Fruit fly (Drosophila melanogaster) whole organism, prepupa: ENCODE results near the gene CG32032.

Experiments used
- Blimp-1 ChIP-seq: fragments of 200-800 bp; sonication (Bioruptor generic); optimal IDR thresholded peaks from 3 replicates; lab custom pipeline; 2017; ENCODE audit warnings: missing biosample characterization, missing genetic modification characterization, mild to moderate bottlenecking, moderate library complexity, missing genetic modification reagents
- CG6854 ChIP-seq: fragments of 200-800 bp; sonication (Bioruptor generic); optimal IDR thresholded peaks from 2 replicates; lab custom pipeline; 2017; ENCODE audit warnings: missing biosample characterization, mild to moderate bottlenecking, missing genetic modification characterization
- CG8319 ChIP-seq: fragments of 200-800 bp; sonication (Bioruptor generic); optimal IDR thresholded peaks from 3 replicates; lab custom pipeline; 2016; ENCODE audit warnings: missing biosample characterization, missing genetic modification characterization
- Ets21C ChIP-seq: fragments of 200-800 bp; sonication (Bioruptor generic); optimal IDR thresholded peaks from 3 replicates; lab custom pipeline; 2016; ENCODE audit warnings: missing biosample characterization, missing genetic modification characterization
- Gug ChIP-seq: fragments of 200-800 bp; sonication (Bioruptor generic); IDR thresholded peaks from 2 replicates; pipeline ENCODE4 v1.3.6; 2022; ENCODE audit warnings: missing biosample characterization, missing genetic modification characterization
- Hr38 ChIP-seq: sonication (Bioruptor generic); optimal IDR thresholded peaks from 2 replicates; lab custom pipeline; 2016; ENCODE audit warnings: missing biosample characterization, missing genetic modification characterization
- Hr4 ChIP-seq: fragments of 200-800 bp; sonication (Bioruptor generic); optimal IDR thresholded peaks from 3 replicates; lab custom pipeline; 2016; ENCODE audit warnings: missing biosample characterization, missing genetic modification characterization
- pdm3 ChIP-seq: fragments of 200-800 bp; sonication (Bioruptor generic); optimal IDR thresholded peaks from 3 replicates; lab custom pipeline; 2016; ENCODE audit warnings: missing biosample characterization, missing genetic modification characterization
- salr ChIP-seq, 2 experiments: fragments of 200-800 bp; sonication (Bioruptor generic); optimal IDR thresholded peaks; 3 replicates each; lab custom pipeline; 2016 to 2018; ENCODE audit warnings: missing biosample characterization in 2 of 2, missing genetic modification characterization in 2 of 2, mild to moderate bottlenecking in 1 of 2
- vri ChIP-seq: fragments of 200-800 bp; sonication (Bioruptor generic); optimal IDR thresholded peaks from 3 replicates; lab custom pipeline; 2016; ENCODE audit warnings: missing biosample characterization, mild to moderate bottlenecking, missing genetic modification characterization

DNA sequence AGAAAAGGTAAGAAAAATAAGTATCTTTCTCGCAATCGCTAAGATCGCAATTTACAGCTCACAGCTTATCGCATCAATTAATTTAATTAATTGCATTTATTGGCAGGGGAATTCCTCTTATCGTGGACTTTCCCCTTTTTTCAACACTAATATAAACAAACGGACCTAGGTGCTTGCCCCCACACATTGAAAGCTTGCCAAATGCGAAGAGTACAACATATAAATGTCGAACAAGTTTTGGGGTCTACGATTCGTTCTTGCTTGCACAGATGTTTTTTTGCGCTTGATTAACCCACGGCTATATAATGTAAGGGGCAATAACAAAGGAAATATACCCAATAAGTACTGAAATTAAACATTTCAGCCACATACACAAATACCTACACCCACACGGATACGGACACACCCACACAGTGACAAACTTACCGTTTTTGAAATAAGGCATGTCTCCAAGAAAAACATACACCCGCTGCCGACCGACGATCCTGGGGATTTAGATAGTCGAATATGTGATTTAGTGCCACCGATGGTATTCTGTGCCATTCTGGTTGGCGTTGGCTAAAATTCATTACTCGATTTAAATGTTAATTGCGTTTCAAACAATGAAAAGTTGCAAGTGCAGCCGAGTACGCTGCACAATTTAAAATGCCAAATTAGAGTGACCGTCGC, 20.7 kb upstream of the CG32032 start:
- no peak for TF ChIP-seq Hr4 (GFP tag; lab: Kevin White, UChicago)
- no peak for TF ChIP-seq Blimp-1 (GFP tag; lab: Kevin White, UChicago)
- no peak for TF ChIP-seq pdm3 (GFP tag; lab: Kevin White, UChicago)
- no peak for TF ChIP-seq CG6854 (GFP tag; lab: Kevin White, UChicago)
- TF ChIP-seq Hr38 (GFP tag; lab: Kevin White, UChicago), result no peak
- TF ChIP-seq vri (GFP tag; lab: Kevin White, UChicago), result no peak
- no peak for TF ChIP-seq salr (GFP tag; optimal IDR thresholded peaks at IDR 0.05; lab: Kevin White, UChicago)
- TF ChIP-seq CG8319 (GFP tag; lab: Kevin White, UChicago), result no peak
- no peak for TF ChIP-seq Gug (GFP tag; lab: Robert Waterston, UW)
- TF ChIP-seq Ets21C (GFP tag; lab: Kevin White, UChicago), result no peak
